Worm (Caenorhabditis elegans): ENCODE results near the gene metr-1.

DNA sequence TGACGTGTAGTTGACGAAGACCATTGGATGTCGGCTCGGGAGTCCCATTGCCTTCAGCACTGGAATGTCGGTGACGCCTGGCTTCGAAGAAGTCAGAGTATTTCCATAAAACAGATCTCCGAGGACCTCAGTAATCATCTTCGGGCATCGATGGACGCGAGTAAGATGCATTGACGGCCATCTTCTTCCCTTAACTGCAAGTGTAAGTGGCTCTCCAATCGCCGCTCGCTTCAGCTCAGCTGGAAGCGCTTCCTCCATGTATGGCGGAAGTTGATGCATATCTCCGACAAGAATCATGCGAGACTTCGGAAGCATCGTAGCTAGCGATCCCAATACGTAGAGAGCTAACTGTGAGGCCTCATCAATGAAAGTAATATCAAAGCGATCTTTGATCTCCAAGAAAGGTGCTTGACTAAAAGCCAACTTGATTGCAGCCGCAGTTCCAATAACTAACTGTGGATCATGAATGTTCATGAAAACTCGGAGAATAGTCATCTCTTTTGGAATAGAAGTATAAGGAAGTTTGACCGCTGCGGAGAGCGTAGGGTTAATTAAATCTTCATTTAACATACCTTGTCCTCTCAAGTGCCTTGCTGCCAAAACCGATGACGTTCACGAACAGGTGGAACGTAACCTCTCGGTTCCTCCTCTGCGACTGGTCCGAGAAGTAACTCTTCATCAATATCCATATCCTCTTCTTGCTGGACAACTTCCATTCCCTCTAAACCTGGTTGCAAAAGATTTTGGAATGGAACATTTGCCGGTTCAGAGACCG, 7.8 kb downstream of the metr-1 start:
- TF ChIP-seq hmg-4 (GFP tag; optimal IDR thresholded peaks at IDR 0.05) (no peak), F13C5.2 (tag; optimal IDR thresholded peaks at IDR 0.05) (no peak), hmbx-1 (tag; optimal IDR thresholded peaks at IDR 0.05) (no peak), ama-1 (optimal IDR thresholded peaks at IDR 0.05) (no peak), flt-1 (GFP tag; IDR thresholded peaks at IDR 0.05) (no peak), scrt-1 (GFP tag; IDR thresholded peaks at IDR 0.05) (no peak), tbx-11 (GFP tag; IDR thresholded peaks at IDR 0.05) (no peak), B0310.2 (tag; optimal IDR thresholded peaks at IDR 0.05) (no peak)
